Worm (Caenorhabditis elegans): ENCODE measurements around the gene R12C12.9.

Gene R12C12.9

DNA sequence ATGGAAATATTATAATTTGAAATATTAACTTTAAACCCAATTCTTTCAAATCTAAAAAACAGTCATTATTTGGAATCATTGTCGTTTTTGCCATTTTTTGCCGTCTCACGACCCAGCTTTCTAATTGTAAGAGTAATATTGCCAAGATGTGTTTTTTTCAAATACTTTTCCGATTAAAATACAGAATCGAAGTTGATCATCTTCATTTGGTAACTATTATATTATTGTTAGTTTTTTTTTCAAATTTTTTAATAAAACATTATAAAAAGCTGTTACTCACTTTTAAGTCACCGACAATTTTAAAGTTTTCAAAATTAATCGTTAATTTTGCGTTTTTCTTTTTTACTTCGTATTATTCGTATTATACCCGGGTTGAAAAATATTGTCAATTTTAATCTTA, 27.5 kb downstream of the R12C12.9 start, which contains the start of gene ins-5:
ins-5 (plus strand) TSS at position 301 of the 400 bp plus-strand sequence.
- TF ChIP-seq tbp1 (GFP tag; optimal IDR thresholded peaks at IDR 0.05) = no peak
- no peak for TF ChIP-seq attf-6 (GFP tag; IDR thresholded peaks at IDR 0.05)
- no peak for TF ChIP-seq unc-62 (GFP tag; optimal IDR thresholded peaks at IDR 0.05)
- TF ChIP-seq lin-54 (GFP tag; optimal IDR thresholded peaks at IDR 0.05) = no peak
- no peak for TF ChIP-seq D2030.7 (GFP tag; IDR thresholded peaks at IDR 0.05)
- no peak for TF ChIP-seq rec-8 (tag; optimal IDR thresholded peaks at IDR 0.05)
- no peak for TF ChIP-seq F37B4.10 (GFP tag; IDR thresholded peaks at IDR 0.05)
- no peak for TF ChIP-seq snpc-1.3 (tag; optimal IDR thresholded peaks at IDR 0.05; ENCODE audit: insufficient read depth)
- no peak for TF ChIP-seq Y53G8AR.9 (GFP tag; conservative IDR thresholded peaks at IDR 0.05)
- TF ChIP-seq mcd-1 (GFP tag; IDR thresholded peaks at IDR 0.05) = no peak
- no peak for TF ChIP-seq nfyb-1 (GFP tag; IDR thresholded peaks at IDR 0.05)
- TF ChIP-seq Y67H2A.10 (GFP tag; conservative IDR thresholded peaks at IDR 0.05) = no peak
- no peak for TF ChIP-seq rpc-1 (optimal IDR thresholded peaks at IDR 0.05)
- TF ChIP-seq rpc-1 (tag; optimal IDR thresholded peaks at IDR 0.05) = no peak
- no peak for TF ChIP-seq lag-1 (GFP tag; IDR thresholded peaks at IDR 0.05)
- TF ChIP-seq F55B11.4 (tag; optimal IDR thresholded peaks at IDR 0.05; ENCODE audit: borderline replicate concordance, insufficient read depth) = no peak
- no peak for TF ChIP-seq chd-7 (tag; optimal IDR thresholded peaks at IDR 0.05)

DNA sequence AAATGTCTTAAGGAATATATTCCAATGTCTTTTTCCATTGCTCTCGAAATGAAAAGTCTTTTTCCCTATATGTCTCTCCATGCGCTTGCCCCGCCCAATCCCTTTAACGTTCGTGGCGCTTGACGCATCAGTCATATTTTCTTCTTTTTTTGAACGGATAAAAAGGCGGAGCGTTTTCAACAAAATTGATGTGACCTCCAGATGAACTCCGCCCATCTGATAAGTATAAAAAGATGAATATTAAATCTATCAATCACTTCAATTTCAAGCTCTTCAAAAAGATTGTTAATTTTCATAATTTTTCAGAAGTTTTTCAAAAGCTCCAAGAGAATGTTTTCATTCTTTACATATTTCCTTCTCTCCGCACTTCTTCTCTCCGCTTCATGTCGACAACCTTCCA, 28.7 kb downstream of the R12C12.9 start, which contains the start of gene ins-4:
ins-4 (plus strand) TSS at position 301 of the 400 bp plus-strand sequence.
- TF ChIP-seq ZK185.1 (tag; optimal IDR thresholded peaks at IDR 0.05; ENCODE audit: poor library complexity, severe bottlenecking) (no peak), aptf-2 (GFP tag; conservative IDR thresholded peaks at IDR 0.05) (no peak), chd-7 (tag; optimal IDR thresholded peaks at IDR 0.05) (no peak), F57C9.4 (tag; optimal IDR thresholded peaks at IDR 0.05) (no peak), T26A5.8 (tag; optimal IDR thresholded peaks at IDR 0.05) (no peak), F52B5.7 (tag; optimal IDR thresholded peaks at IDR 0.05) (no peak), pbrm-1 (GFP tag; IDR thresholded peaks at IDR 0.05) (no peak), hlh-26 (GFP tag; conservative IDR thresholded peaks at IDR 0.05) (no peak), Y95B8A.8 (GFP tag; IDR thresholded peaks at IDR 0.05) (no peak), Y53F4B.3 (GFP tag; IDR thresholded peaks at IDR 0.05) (no peak), snpc-1.1 (tag; optimal IDR thresholded peaks at IDR 0.05; ENCODE audit: insufficient read depth) (no peak), ztf-25 (GFP tag; IDR thresholded peaks at IDR 0.05) (no peak), nfya-1 (tag; optimal IDR thresholded peaks at IDR 0.05; ENCODE audit: borderline replicate concordance, insufficient read depth) (no peak), athp-1 (tag; optimal IDR thresholded peaks at IDR 0.05) (no peak), somi-1 (GFP tag; optimal IDR thresholded peaks at IDR 0.05) (no peak), C17E4.6 (GFP tag; IDR thresholded peaks at IDR 0.05) (no peak)

DNA sequence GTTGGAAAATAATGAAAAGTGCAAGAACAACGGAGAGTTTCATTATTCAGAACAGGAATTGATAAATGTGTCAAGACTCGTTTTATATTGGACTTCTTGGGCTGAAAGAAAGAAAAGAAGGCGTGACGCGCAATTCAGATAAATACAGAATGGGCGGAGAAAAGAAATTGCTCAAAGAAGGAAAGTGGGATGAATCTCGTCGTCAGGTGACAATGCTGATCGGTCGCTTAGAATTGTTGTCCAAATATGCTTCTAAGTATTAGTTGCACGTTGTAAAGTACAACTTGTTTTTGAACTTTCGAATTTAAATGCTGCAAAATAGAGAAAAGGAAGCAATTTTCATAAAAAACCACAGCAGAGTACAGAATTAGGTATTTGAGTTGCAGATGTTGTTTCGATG, 34.1 kb downstream of the R12C12.9 start, which contains the start of gene ins-3:
ins-3 (minus strand) TSS at position 101 of the 400 bp plus-strand sequence.
- TF ChIP-seq attf-3 (GFP tag; conservative IDR thresholded peaks at IDR 0.05) (no peak), madf-8 (GFP tag; conservative IDR thresholded peaks at IDR 0.05) (no peak), let-607 (tag; optimal IDR thresholded peaks at IDR 0.05) (no peak), ztf-18 (tag; optimal IDR thresholded peaks at IDR 0.05) (no peak), ama-1 (optimal IDR thresholded peaks at IDR 0.05) (no peak), ama-1 (GFP tag; optimal IDR thresholded peaks at IDR 0.05) (no peak), lin-54 (GFP tag; optimal IDR thresholded peaks at IDR 0.05) (no peak), B0261.1 (tag; optimal IDR thresholded peaks at IDR 0.05) (no peak)

Measured in whole organism, young adult.